Fruit fly (Drosophila melanogaster) whole organism, larva: Measurements from ENCODE around the gene Pcyt2.
A peak's percentile ranks its signal among the peaks of the same experiment; 100 is the strongest.

Experiments used
- noc ChIP-seq: fragments of 200-800 bp; sonication (Bioruptor generic); optimal IDR thresholded peaks from 3 replicates; lab custom pipeline; 2019; ENCODE audit warnings: missing biosample characterization, mild to moderate bottlenecking, missing genetic modification characterization, moderate library complexity

Gene Pcyt2

DNA sequence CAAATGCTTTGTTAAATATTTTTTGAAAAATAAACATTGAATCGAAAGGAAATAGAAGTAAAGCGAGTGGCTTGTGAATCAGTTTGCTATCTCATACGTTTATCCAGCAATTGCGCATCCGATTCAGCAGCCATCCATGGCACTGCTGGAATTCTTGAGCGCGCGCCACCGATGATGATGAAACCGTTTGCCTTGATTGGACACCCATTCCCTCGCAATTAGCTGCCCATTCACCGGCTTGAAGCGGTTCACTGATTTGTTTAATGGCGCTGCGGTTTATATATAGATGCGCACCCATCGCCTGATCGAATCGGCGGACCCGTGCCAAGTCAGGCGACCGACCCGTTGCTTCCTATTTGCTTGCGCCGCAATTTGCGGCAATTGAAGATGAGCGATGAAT, at the start of gene Pcyt2:
Pcyt2 (plus strand) TSS at position 301 of the 400 bp plus-strand sequence.
- TF ChIP-seq noc (tag; lab: Kevin White, UChicago) = no peak

- peak; percentile 81 for TF ChIP-seq noc (tag; lab: Kevin White, UChicago)
Observed at dm6 chr3L:1515820-1516540, 37.3 kb upstream of the Pcyt2 start.

DNA sequence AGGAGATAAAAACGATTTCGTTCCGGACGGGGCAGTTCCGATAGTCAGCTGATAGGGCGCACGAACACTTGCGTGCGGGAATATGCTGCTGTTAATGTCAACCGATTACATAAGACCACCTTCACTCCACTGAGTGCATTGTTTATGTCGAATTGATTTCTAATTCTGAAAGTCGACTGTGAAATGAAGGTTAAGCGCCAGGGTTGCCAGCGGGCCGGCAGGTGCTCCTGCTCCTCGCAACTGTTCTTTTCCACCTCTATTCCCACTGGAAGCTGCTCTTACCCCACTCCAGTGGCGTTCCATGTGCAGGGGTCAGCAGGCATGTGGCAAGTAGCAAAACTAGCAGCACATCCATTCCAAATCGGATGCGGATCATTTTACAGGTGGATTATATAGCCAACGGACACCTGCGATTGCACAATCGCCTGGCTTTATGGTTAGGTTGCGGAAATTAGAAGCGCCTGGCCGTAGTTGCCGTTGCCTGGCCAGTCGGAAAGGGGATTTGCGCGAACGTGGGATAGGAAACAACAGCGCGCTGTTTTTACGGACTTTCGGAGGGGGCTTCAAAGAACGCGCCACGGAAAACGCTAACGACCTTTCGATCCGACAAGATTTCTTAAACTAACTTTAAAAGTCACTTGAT, 36.5 kb upstream of the Pcyt2 start, which contains the start of gene cue:
cue (minus strand) TSS at position 641 of the 643 bp plus-strand sequence.
- TF ChIP-seq noc (tag; lab: Kevin White, UChicago) = no peak

dm6 chr3L:1517274-1518047, 35.8 kb upstream of the Pcyt2 start:
- TF ChIP-seq noc (tag; lab: Kevin White, UChicago) = no peak

DNA sequence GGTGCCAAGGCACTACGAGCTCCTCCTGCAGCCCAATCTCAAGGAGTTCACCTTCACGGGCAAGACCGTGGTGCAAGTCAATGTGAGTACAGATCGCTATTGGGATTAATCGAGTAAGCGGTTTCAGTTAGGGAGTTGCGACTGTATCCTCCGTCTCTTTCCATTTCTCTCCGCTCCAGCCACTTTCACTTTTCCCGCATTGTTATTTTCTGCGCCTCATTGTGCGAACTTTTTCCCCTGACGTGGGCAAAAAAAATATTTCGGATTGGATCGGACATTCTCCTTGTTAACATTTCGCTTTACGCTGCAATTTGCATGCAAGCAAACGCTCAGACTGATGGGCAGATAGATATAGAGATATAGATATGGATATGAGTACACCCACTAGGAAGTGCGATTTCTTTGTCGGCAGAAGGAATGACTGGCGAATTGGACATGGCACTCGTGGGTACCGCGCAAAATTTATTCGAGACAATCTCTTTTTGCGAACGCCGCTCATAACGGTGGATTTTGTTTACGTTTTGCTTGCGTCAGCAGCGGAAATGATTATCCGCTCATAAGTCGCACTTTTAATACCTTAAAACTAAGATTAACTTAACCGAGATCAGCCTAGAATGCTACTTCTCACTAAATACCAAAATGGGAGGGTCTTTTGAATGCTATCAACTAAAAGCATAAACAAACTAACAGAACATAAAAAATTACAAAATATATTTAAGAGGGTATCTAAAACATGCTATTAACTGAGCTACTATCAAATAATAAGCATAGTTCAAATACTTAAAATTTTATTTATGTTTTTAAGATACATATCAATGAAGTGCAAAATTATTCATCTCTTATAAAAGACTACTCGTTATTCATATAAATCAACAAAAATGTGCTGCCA, 34.3 kb upstream of the Pcyt2 start:
- TF ChIP-seq noc (tag; lab: Kevin White, UChicago) = peak; percentile 72

DNA sequence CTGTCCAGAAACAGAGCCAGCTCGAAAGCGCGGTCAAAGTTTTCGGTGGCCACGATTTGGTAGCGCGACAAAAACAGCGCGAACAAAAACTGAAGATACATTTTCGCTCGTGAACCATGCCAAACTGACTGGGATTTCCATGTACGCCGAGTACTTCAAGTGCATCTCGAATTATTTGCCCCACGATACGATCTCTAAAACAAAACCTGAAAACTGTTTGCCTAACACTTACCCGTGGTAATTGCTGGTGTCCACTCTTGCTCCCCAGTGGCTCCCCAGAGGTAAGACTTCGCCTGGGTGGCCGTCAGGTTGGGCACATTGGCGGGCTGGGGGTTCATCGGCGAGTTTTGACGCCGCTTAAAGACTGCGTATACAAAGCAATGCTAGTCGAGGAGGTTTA, 22.1 kb upstream of the Pcyt2 start, which contains the start of gene Ir62a:
Ir62a (minus strand) TSS at position 101 of the 400 bp plus-strand sequence.
- no peak for TF ChIP-seq noc (tag; lab: Kevin White, UChicago)

DNA sequence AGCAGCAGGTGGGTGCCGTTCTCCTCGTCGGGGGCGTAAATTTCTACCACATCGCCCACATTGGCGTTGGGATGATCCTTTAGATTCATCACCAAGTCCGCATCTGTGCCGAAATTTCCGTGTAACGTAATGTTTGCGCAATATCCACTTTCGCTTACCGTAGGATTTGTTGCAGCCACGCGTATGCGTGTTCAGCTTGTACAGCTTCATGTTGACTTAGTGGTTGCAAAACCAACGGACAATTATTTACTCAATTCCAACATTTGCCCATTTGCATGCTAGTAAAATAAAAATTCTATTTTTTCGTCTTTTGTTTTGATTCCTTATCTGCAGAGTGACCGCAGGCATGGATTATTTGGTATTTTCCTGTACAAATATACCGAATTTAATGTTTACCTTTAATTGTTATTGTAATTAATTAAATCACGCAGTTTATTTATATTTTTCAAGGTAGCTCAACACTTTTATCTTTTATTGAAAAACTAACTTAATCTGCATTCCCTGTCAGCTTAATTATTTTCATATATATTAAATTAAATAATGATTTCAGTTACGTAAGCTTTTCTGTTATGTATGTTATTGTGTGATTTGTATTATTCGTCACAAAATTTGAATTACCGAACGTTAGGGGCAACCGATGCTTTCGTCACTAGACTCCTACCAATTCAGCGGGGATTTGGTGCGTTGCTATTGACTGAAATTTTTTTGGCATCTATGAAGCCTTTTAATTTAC, 19.4 kb upstream of the Pcyt2 start, which contains the start of gene Iml1:
Iml1 (minus strand) TSS at position 336 of the 733 bp plus-strand sequence.
- no peak for TF ChIP-seq noc (tag; lab: Kevin White, UChicago)

DNA sequence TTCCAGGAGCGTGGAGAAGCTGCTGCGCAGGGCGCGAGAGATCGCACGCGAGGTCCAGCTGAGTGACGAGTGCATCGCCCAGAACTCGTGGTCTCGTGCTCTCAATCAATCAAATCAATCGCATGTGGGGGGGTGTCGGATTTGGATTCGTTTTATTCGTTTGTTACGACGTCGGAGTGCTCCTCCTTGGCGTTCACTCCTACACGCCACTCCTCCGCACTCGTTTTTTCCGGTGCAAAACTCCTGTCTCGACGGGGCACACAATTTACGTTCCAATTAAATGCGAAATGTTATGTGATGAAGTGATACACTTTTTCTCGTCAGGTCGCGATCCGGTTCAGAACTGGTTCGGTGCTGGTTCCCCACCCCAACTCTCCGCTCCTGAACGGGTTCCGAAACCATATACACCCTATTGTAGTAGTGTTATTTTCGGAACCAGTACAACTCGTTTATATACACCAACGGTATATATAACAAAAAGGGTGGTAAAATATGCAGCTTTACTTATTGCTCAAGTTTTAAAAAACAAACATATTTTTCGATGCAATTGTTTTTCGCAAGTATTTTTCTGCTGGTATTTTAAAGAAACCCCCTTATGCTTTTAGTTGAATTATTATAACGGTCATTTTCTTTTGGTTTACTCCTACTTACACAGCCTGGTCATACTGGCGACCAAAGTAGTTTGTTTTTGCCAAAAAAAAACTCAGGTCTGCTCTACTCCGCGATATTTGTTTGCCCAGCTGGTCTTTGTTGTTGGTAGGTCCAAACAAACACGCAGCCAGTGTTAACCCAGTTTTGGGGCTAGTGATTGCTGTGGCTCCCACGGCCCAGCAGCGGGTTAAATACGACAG, 16.6 kb upstream of the Pcyt2 start, which contains the start of the genes CG12091 and pns:
CG12091 (minus strand) TSS at position 349 of the 851 bp plus-strand sequence.
pns (plus strand) TSS at position 651 of the 851 bp plus-strand sequence.
- TF ChIP-seq noc (tag; lab: Kevin White, UChicago) = peak; percentile 74

DNA sequence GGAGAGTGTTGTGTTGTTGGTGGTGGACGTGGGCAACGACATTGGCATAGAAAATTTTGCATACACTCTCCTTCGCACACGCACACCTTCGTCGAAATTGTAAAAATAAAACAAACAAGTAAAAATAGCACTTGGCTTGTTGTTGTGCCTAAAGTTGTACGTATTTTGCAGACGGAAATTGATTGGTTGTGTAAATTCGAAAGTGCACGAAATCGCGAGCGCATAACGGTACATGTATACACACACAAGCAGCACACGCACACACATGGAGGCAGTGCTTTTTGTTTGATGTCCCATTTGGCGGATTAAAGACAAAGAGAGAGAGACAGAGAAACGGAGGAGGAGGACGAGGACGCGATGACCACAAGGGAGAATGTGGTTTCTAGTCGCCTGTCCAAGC, 15.9 kb upstream of the Pcyt2 start:
- no peak for TF ChIP-seq noc (tag; lab: Kevin White, UChicago)

DNA sequence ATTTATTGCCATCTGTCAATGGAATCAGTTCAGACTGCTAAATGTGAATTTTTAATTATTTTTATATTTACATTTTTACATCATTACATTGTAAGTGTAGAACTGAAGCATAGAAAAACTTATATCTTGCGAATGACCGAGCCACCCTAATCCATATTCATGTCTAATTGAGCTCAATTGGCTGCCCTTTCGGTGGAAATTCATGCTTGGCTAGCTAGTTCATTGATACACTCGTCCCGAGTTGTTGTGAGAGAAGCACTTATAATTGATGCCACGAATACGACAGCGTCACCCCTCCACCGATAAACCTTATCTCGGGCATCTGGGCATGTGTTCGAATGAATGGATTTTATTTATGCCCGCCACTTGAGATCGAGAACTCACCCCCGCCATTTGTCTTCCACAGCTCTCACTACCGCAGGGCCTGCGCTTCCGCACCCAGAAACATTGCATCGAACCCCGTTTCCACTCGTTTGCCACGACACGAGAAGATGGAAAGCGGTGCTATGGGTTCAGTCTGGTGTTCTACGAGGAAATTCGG, 14.9 kb upstream of the Pcyt2 start:
- TF ChIP-seq noc (tag; lab: Kevin White, UChicago) = no peak

- TF ChIP-seq noc (tag; lab: Kevin White, UChicago) = no peak
Observed at dm6 chr3L:1545693-1546329, 7.5 kb upstream of the Pcyt2 start, which contains the start of the genes CG32313 and Pcyt1. TSS of gene CG32313 (minus strand) at chr3L:1545743. TSS of gene Pcyt1 (plus strand) at chr3L:1546092.
